Fruit fly (Drosophila melanogaster) whole organism, embryonic: Measurements from ENCODE around the gene CG5639.

Experiments
- CG1024 ChIP-seq: fragments of 200-800 bp; sonication (Bioruptor generic); IDR thresholded peaks from 2 replicates; pipeline ENCODE4 v1.3.6; 2022; ENCODE audit warnings: missing biosample characterization, missing genetic modification characterization
- CG10274 ChIP-seq: fragments of 200-800 bp; sonication (Bioruptor generic); optimal IDR thresholded peaks from 3 replicates; lab custom pipeline; 2017; ENCODE audit warnings: missing biosample characterization, mild to moderate bottlenecking, missing genetic modification characterization
- CG14860 ChIP-seq: fragments of 200-800 bp; sonication (Bioruptor generic); IDR thresholded peaks from 3 replicates; pipeline ENCODE4 v1.3.6; 2022; ENCODE audit warnings: missing biosample characterization, missing genetic modification characterization; ENCODE audit not compliant: partially characterized antibody
- CG16779 ChIP-seq: fragments of 200-800 bp; sonication (Bioruptor generic); IDR thresholded peaks from 2 replicates; pipeline ENCODE4 v1.3.6; 2022; ENCODE audit warnings: missing biosample characterization, missing genetic modification characterization
- CG16813 ChIP-seq: fragments of 200-800 bp; sonication (Bioruptor generic); IDR thresholded peaks from 3 replicates; pipeline ENCODE4 v1.3.6; 2022; ENCODE audit warnings: missing biosample characterization, missing genetic modification characterization; ENCODE audit not compliant: partially characterized antibody
- CG17802 ChIP-seq: fragments of 200-800 bp; sonication (Bioruptor generic); optimal IDR thresholded peaks from 2 replicates; lab custom pipeline; 2018; ENCODE audit warnings: missing biosample characterization, mild to moderate bottlenecking, missing genetic modification characterization, moderate library complexity
- CG17829 ChIP-seq: fragments of 200-800 bp; optimal IDR thresholded peaks from 2 replicates; lab custom pipeline; 2019; ENCODE audit warnings: missing biosample characterization, mild to moderate bottlenecking, missing genetic modification characterization, moderate library complexity
- CG17912 ChIP-seq: fragments of 200-800 bp; sonication (Bioruptor generic); optimal IDR thresholded peaks from 2 replicates; lab custom pipeline; 2018; ENCODE audit warnings: missing biosample characterization, mild to moderate bottlenecking, missing genetic modification characterization
- CG30020 ChIP-seq: fragments of 200-800 bp; optimal IDR thresholded peaks from 2 replicates; lab custom pipeline; 2019; ENCODE audit warnings: missing biosample characterization, mild to moderate bottlenecking, missing genetic modification characterization, moderate library complexity
- CG30403 ChIP-seq: fragments of 200-800 bp; sonication (Bioruptor generic); optimal IDR thresholded peaks from 3 replicates; lab custom pipeline; 2016; ENCODE audit warnings: missing biosample characterization, missing genetic modification characterization
- CG3726 ChIP-seq: fragments of 200-800 bp; sonication (Bioruptor generic); IDR thresholded peaks from 3 replicates; pipeline ENCODE4, ENCODE4 v1.3.6; 2022; ENCODE audit warnings: missing biosample characterization, missing genetic modification characterization
- CG4617 ChIP-seq: fragments of 200-800 bp; sonication (Bioruptor generic); optimal IDR thresholded peaks from 3 replicates; lab custom pipeline; 2016; ENCODE audit warnings: missing biosample characterization, missing genetic modification characterization, borderline replicate concordance
- CG6272 ChIP-seq: fragments of 200-800 bp; sonication (Bioruptor generic); IDR thresholded peaks from 2 replicates; pipeline ENCODE4 v1.3.6; 2022; ENCODE audit warnings: missing biosample characterization, missing genetic modification characterization
- CG6689 ChIP-seq: fragments of 200-800 bp; sonication (Bioruptor generic); IDR thresholded peaks from 2 replicates; pipeline ENCODE4 v1.3.6; 2022; ENCODE audit warnings: missing biosample characterization, missing genetic modification characterization
- CG7357 ChIP-seq: fragments of 200-800 bp; sonication (Bioruptor generic); IDR thresholded peaks from 3 replicates; pipeline ENCODE4 v1.3.6; 2022; ENCODE audit warnings: missing biosample characterization, missing genetic modification characterization
- CG7556 ChIP-seq: fragments of 200-800 bp; sonication (Bioruptor generic); optimal IDR thresholded peaks from 2 replicates; lab custom pipeline; 2017; ENCODE audit warnings: missing biosample characterization, mild to moderate bottlenecking, missing genetic modification characterization
- CG8281 ChIP-seq: fragments of 200-800 bp; sonication (Bioruptor generic); optimal IDR thresholded peaks from 2 replicates; lab custom pipeline; 2018; ENCODE audit warnings: missing biosample characterization, mild to moderate bottlenecking, missing genetic modification characterization, moderate library complexity
- CG8924 ChIP-seq: fragments of 200-800 bp; optimal IDR thresholded peaks from 3 replicates; lab custom pipeline; 2019; ENCODE audit warnings: missing biosample characterization, mild to moderate bottlenecking, missing genetic modification characterization, moderate library complexity
- CG8944 ChIP-seq: fragments of 200-800 bp; sonication (Bioruptor generic); optimal IDR thresholded peaks from 3 replicates; lab custom pipeline; 2016; ENCODE audit warnings: missing biosample characterization, missing genetic modification characterization
- CG9437 ChIP-seq: fragments of 200-800 bp; sonication (Bioruptor generic); optimal IDR thresholded peaks from 2 replicates; lab custom pipeline; 2018; ENCODE audit warnings: missing biosample characterization, mild to moderate bottlenecking, missing genetic modification characterization
- CTCF ChIP-seq: fragments of 200-800 bp; sonication (Bioruptor generic); optimal IDR thresholded peaks from 2 replicates; lab custom pipeline; 2017; ENCODE audit warnings: missing biosample characterization, mild to moderate bottlenecking, missing genetic modification characterization, moderate library complexity
- Deaf1 ChIP-seq: fragments of 200-800 bp; optimal IDR thresholded peaks from 3 replicates; lab custom pipeline; 2019; ENCODE audit warnings: missing biosample characterization, mild to moderate bottlenecking, missing genetic modification characterization, moderate library complexity
- ERR ChIP-seq: fragments of 200-800 bp; sonication (Bioruptor generic); optimal IDR thresholded peaks from 2 replicates; lab custom pipeline; 2016; ENCODE audit warnings: missing biosample characterization, missing genetic modification characterization
- Eip74EF ChIP-seq, 2 experiments: fragments of 200-800 bp in 1 of 2; fragments of >200 bp in 1 of 2; sonication (Bioruptor generic) in 1 of 2; optimal IDR thresholded peaks; 2 replicates each; lab custom pipeline; 2017 to 2019; ENCODE audit warnings: missing biosample characterization in 2 of 2, missing genetic modification characterization in 2 of 2, mild to moderate bottlenecking in 1 of 2, moderate library complexity in 1 of 2
- HmgZ ChIP-seq: fragments of 200-800 bp; sonication (Bioruptor generic); optimal IDR thresholded peaks from 2 replicates; lab custom pipeline; 2018; ENCODE audit warnings: missing biosample characterization, mild to moderate bottlenecking, missing genetic modification characterization
- Hmr ChIP-seq: fragments of 200-800 bp; sonication (Bioruptor generic); optimal IDR thresholded peaks from 3 replicates; lab custom pipeline; 2017; ENCODE audit warnings: mild to moderate bottlenecking, missing biosample characterization, missing genetic modification reagents, missing genetic modification characterization
- Lim3 ChIP-seq: fragments of 200-800 bp; sonication (Bioruptor generic); IDR thresholded peaks from 2 replicates; pipeline ENCODE4 v1.3.6; 2022; ENCODE audit warnings: missing biosample characterization, missing genetic modification characterization
- Meics ChIP-seq: fragments of 200-800 bp; sonication (Bioruptor generic); optimal IDR thresholded peaks from 2 replicates; lab custom pipeline; 2017; ENCODE audit warnings: missing biosample characterization, mild to moderate bottlenecking, missing genetic modification characterization
- NC2α ChIP-seq: fragments of 200-800 bp; sonication (Bioruptor generic); optimal IDR thresholded peaks from 2 replicates; lab custom pipeline; 2016; ENCODE audit warnings: missing biosample characterization, missing genetic modification characterization
- NK7.1 ChIP-seq: fragments of 200-800 bp; sonication (Bioruptor generic); optimal IDR thresholded peaks from 3 replicates; lab custom pipeline; 2016; ENCODE audit warnings: missing biosample characterization, missing genetic modification characterization
- Pdp1 ChIP-seq, 2 experiments: fragments of 200-800 bp; sonication (Bioruptor generic); optimal IDR thresholded peaks; 3 replicates each; lab custom pipeline; 2016; ENCODE audit warnings: missing biosample characterization in 2 of 2, missing genetic modification characterization in 2 of 2, mild to moderate bottlenecking in 1 of 2, moderate library complexity in 1 of 2
- TFAM ChIP-seq: fragments of 200-800 bp; sonication (Bioruptor generic); optimal IDR thresholded peaks from 2 replicates; lab custom pipeline; 2017; ENCODE audit warnings: missing biosample characterization, missing genetic modification characterization, inconsistent platforms
- Xbp1 ChIP-seq: fragments of 200-800 bp; sonication (Bioruptor generic); optimal IDR thresholded peaks from 3 replicates; lab custom pipeline; 2016; ENCODE audit warnings: missing biosample characterization, mild to moderate bottlenecking, missing genetic modification characterization
- chn ChIP-seq: fragments of 200-800 bp; sonication (Bioruptor generic); optimal IDR thresholded peaks from 2 replicates; lab custom pipeline; 2016; ENCODE audit warnings: missing biosample characterization, missing genetic modification characterization
- cwo ChIP-seq: fragments of 200-800 bp; sonication (Bioruptor generic); optimal IDR thresholded peaks from 3 replicates; lab custom pipeline; 2017; ENCODE audit warnings: missing biosample characterization, missing genetic modification characterization, mild to moderate bottlenecking, moderate library complexity, missing genetic modification reagents
- dati ChIP-seq: fragments of 200-800 bp; sonication (Bioruptor generic); IDR thresholded peaks from 2 replicates; pipeline ENCODE4 v1.3.6; 2022; ENCODE audit warnings: missing biosample characterization, missing genetic modification characterization
- ftz-f1 ChIP-seq: fragments of 200-800 bp; sonication (Bioruptor generic); optimal IDR thresholded peaks from 2 replicates; lab custom pipeline; 2016; ENCODE audit warnings: missing biosample characterization, missing genetic modification characterization
- fu2 ChIP-seq: fragments of 200-800 bp; sonication (Bioruptor generic); optimal IDR thresholded peaks from 2 replicates; lab custom pipeline; 2016; ENCODE audit warnings: missing biosample characterization, missing genetic modification characterization
- hbn ChIP-seq: fragments of 200-800 bp; sonication (Bioruptor generic); IDR thresholded peaks from 2 replicates; pipeline ENCODE4 v1.3.6; 2022; ENCODE audit warnings: missing biosample characterization, missing genetic modification characterization; ENCODE audit not compliant: partially characterized antibody
- inv ChIP-seq: fragments of 200-800 bp; sonication (Bioruptor generic); IDR thresholded peaks from 2 replicates; pipeline ENCODE4 v1.3.6; 2022; ENCODE audit warnings: missing biosample characterization, missing genetic modification characterization; ENCODE audit not compliant: partially characterized antibody
- oc ChIP-seq: fragments of 200-800 bp; sonication (Bioruptor generic); optimal IDR thresholded peaks from 2 replicates; lab custom pipeline; 2018; ENCODE audit warnings: missing biosample characterization, mild to moderate bottlenecking, missing genetic modification characterization, moderate library complexity
- onecut ChIP-seq: fragments of 200-800 bp; sonication (Bioruptor generic); IDR thresholded peaks from 2 replicates; pipeline ENCODE4 v1.3.6; 2022; ENCODE audit warnings: missing biosample characterization, missing genetic modification characterization
- repo ChIP-seq: fragments of 200-800 bp; sonication (Bioruptor generic); optimal IDR thresholded peaks from 2 replicates; lab custom pipeline; 2016; ENCODE audit warnings: missing biosample characterization, missing genetic modification characterization
- run ChIP-seq: fragments of 200-800 bp; sonication (Bioruptor generic); optimal IDR thresholded peaks from 3 replicates; lab custom pipeline; 2018; ENCODE audit warnings: missing biosample characterization, mild to moderate bottlenecking, missing genetic modification characterization
- sna ChIP-seq: fragments of 200-800 bp; sonication (Bioruptor generic); IDR thresholded peaks from 2 replicates; pipeline ENCODE4 v1.3.6; 2022; ENCODE audit warnings: missing biosample characterization, missing genetic modification characterization; ENCODE audit not compliant: partially characterized antibody
- tna ChIP-seq: fragments of 200-800 bp; sonication (Bioruptor generic); IDR thresholded peaks from 2 replicates; pipeline ENCODE4 v1.3.6; 2022; ENCODE audit warnings: missing biosample characterization, missing genetic modification characterization; ENCODE audit not compliant: partially characterized antibody
- toy ChIP-seq: fragments of 200-800 bp; sonication (Bioruptor generic); IDR thresholded peaks from 2 replicates; pipeline ENCODE4 v1.3.6; 2022; ENCODE audit warnings: missing biosample characterization, missing genetic modification characterization
- tx ChIP-seq: fragments of 200-800 bp; sonication (Bioruptor generic); optimal IDR thresholded peaks from 2 replicates; lab custom pipeline; 2016; ENCODE audit warnings: missing biosample characterization, missing genetic modification characterization
- wek ChIP-seq: fragments of 200-800 bp; sonication (Bioruptor generic); optimal IDR thresholded peaks from 3 replicates; lab custom pipeline; 2018; ENCODE audit warnings: missing biosample characterization, mild to moderate bottlenecking, missing genetic modification characterization, moderate library complexity
- zfh2 ChIP-seq: fragments of 200-800 bp; sonication (Bioruptor generic); optimal IDR thresholded peaks from 2 replicates; lab custom pipeline; 2016; ENCODE audit warnings: missing biosample characterization, missing genetic modification characterization

CG5639 gene

DNA sequence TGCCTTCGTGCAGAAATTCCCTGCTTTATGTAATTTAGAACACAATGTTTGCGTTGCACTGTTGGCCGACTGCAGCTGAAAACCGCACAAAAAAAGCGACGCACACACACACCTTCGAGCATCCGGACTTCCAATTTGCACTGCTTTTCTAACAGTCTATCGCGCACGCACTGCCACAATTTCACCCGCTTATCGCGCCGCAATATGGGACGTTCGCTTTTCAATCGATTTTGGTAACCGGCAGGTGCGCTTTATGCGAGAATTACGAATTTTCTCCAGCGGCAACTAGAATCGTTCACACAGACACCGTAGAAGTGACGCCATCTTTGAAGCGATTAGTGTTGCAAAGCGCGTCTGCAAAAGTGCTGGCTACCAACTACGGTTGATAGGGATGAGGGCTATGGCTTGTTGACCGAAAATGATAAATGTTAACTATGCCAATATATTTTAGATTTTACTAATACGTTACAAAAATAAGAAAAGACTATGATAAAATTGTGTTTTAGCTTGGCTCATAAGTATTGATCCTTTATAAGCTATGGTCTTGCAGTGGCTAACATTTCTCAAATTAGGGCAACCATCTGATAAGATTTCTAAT is 13.9 kb downstream of the CG5639 start, which contains the start of gene wdb (continued):
- TF ChIP-seq CG7357 (peak; percentile 61; the same call in 2 of the 3 replicates), NK7.1 (peak; percentile 10), CG16779 (GFP tag; lab: Robert Waterston, UW) (no peak), zfh2 (GFP tag; lab: Kevin White, UChicago) (peak; percentile 83), CG17912 (GFP tag; lab: Kevin White, UChicago) (peak; percentile 14), CG6689 (GFP tag; lab: Robert Waterston, UW) (no peak), CG9437 (GFP tag; lab: Kevin White, UChicago) (peak; percentile 43), TFAM (no peak), CG30403 (GFP tag; lab: Kevin White, UChicago) (peak; percentile 55), Meics (GFP tag; lab: Kevin White, UChicago) (peak; percentile 51), CG4617 (GFP tag; lab: Kevin White, UChicago) (peak; percentile 74), inv (GFP tag; lab: Robert Waterston, UW) (no peak), CG8924 (no peak), CG14860 (GFP tag; lab: Robert Waterston, UW) (no peak), tx (peak; percentile 27), CG7556 (GFP tag; lab: Kevin White, UChicago) (no peak), HmgZ (tag; lab: Kevin White, UChicago) (peak; percentile 22), Hmr (GFP tag; lab: Kevin White, UChicago) (peak; percentile 11), dati (GFP tag; lab: Robert Waterston, UW) (no peak), Lim3 (GFP tag; lab: Robert Waterston, UW) (no peak), Deaf1 (no peak), hbn (GFP tag; lab: Robert Waterston, UW) (no peak), CG3726 (no peak), CTCF (GFP tag; lab: Kevin White, UChicago) (no peak), wek (GFP tag; lab: Kevin White, UChicago) (no peak), CG10274 (no peak), CG16813 (GFP tag; lab: Robert Waterston, UW) (no peak), Xbp1 (peak; percentile 68), oc (no peak), sna (GFP tag; lab: Robert Waterston, UW) (no peak), Eip74EF (GFP tag; optimal IDR thresholded peaks at IDR 0.05; lab: Kevin White, UChicago) (no peak), Pdp1 (GFP tag; optimal IDR thresholded peaks at IDR 0.05; lab: Kevin White, UChicago) (peak; percentile 32 to 70), onecut (GFP tag; lab: Robert Waterston, UW) (no peak), ftz-f1 (no peak), CG8944 (GFP tag; lab: Kevin White, UChicago) (peak; percentile 57), CG17802 (tag; lab: Kevin White, UChicago) (peak; percentile 76), CG30020 (tag; lab: Kevin White, UChicago) (no peak), NC2α (GFP tag; lab: Kevin White, UChicago) (no peak), run (tag; lab: Kevin White, UChicago) (no peak), CG8281 (tag; lab: Kevin White, UChicago) (no peak), ERR (peak; percentile 15), chn (peak; percentile 41), CG6272 (GFP tag; lab: Robert Waterston, UW) (peak; percentile 33; the same call in 1 of the 2 replicates), toy (GFP tag; lab: Robert Waterston, UW) (no peak), cwo (GFP tag; lab: Kevin White, UChicago) (no peak), tna (GFP tag; lab: Robert Waterston, UW) (no peak), CG17829 (tag; lab: Kevin White, UChicago) (no peak), CG1024 (GFP tag; lab: Robert Waterston, UW) (no peak), repo (peak; percentile 29), fu2 (GFP tag; lab: Kevin White, UChicago) (peak; percentile 47)
